Fruit fly (Drosophila melanogaster): ENCODE measurements around the gene Tm2.

Tm2 gene

dm6 chr3R:15354019-15354418 is 44.0 kb downstream of the Tm2 start (continued):
- TF ChIP-seq CG15514 (GFP tag; optimal IDR thresholded peaks at IDR 0.05): peak; percentile 4
- no peak for TF ChIP-seq Ssrp (tag; optimal IDR thresholded peaks at IDR 0.05)
- peak; percentile 44 for TF ChIP-seq CG6813 (GFP tag; optimal IDR thresholded peaks at IDR 0.05)
- TF ChIP-seq ATbp (GFP tag; optimal IDR thresholded peaks at IDR 0.05): peak; percentile 44
- no peak for TF ChIP-seq hbn (GFP tag; IDR thresholded peaks at IDR 0.05; ENCODE audit: partially characterized antibody)
- TF ChIP-seq ap (GFP tag; IDR thresholded peaks at IDR 0.05): no peak
- TF ChIP-seq Fer1 (GFP tag; optimal IDR thresholded peaks at IDR 0.05): peak; percentile 34
- peak; percentile 3 for TF ChIP-seq CG9727 (GFP tag; optimal IDR thresholded peaks at IDR 0.05)

- TF ChIP-seq lov (optimal IDR thresholded peaks at IDR 0.05) (no peak), lov (GFP tag; IDR thresholded peaks at IDR 0.05) (0 out of 3 replicates have a peak, but pooled peaks have one; percentile 22), NFAT (GFP tag; IDR thresholded peaks at IDR 0.05) (no peak), amos (GFP tag; IDR thresholded peaks at IDR 0.05; ENCODE audit: partially characterized antibody) (0 out of 2 replicates have a peak, but pooled peaks have one; percentile 5)
These were observed 46.2 kb downstream of the Tm2 start for dm6 chr3R:15356152-15356551.

dm6 chr3R:15356645-15357431 is 46.8 kb downstream of the Tm2 start, which contains the start of the genes Atg4b and Hibch:
Gene Atg4b, minus strand, starts transcription at chr3R:15356924.
Gene Hibch, plus strand, starts transcription at chr3R:15357229.
- TF ChIP-seq CG30403 (GFP tag; optimal IDR thresholded peaks at IDR 0.05): peak; percentile 91
- no peak for TF ChIP-seq bowl (GFP tag; IDR thresholded peaks at IDR 0.05)
- TF ChIP-seq inv (GFP tag; IDR thresholded peaks at IDR 0.05; ENCODE audit: partially characterized antibody): no peak
- no peak for TF ChIP-seq hb (GFP tag; IDR thresholded peaks at IDR 0.05; ENCODE audit: partially characterized antibody)
- TF ChIP-seq CG12659 (GFP tag; optimal IDR thresholded peaks at IDR 0.05): peak; percentile 94
- peak; percentile 84 for TF ChIP-seq gcm (GFP tag; optimal IDR thresholded peaks at IDR 0.05)
- TF ChIP-seq stwl (tag; optimal IDR thresholded peaks at IDR 0.05): peak; percentile 51
- no peak for TF ChIP-seq CG4360 (GFP tag; IDR thresholded peaks at IDR 0.05)
- TF ChIP-seq fd102C (GFP tag; optimal IDR thresholded peaks at IDR 0.05): no peak
- TF ChIP-seq CG17385 (GFP tag; optimal IDR thresholded peaks at IDR 0.05): peak; percentile 64
- peak; percentile 73; the same call in 2 of the 3 replicates for TF ChIP-seq H15 (GFP tag; IDR thresholded peaks at IDR 0.05)
- TF ChIP-seq CG30431 (GFP tag; optimal IDR thresholded peaks at IDR 0.05): peak; percentile 70
- TF ChIP-seq CG17829 (tag; optimal IDR thresholded peaks at IDR 0.05): peak; percentile 91
- peak in 1 of 3 experiments; percentile 57 for TF ChIP-seq Stat92E (GFP tag; optimal IDR thresholded peaks at IDR 0.05)
- TF ChIP-seq Abd-B (GFP tag; optimal IDR thresholded peaks at IDR 0.05): no peak
- peak; percentile 85 for TF ChIP-seq CG10147 (GFP tag; optimal IDR thresholded peaks at IDR 0.05)
- peak; percentile 56; the same call in 1 of the 2 replicates for TF ChIP-seq CG5953 (GFP tag; IDR thresholded peaks at IDR 0.05)
- TF ChIP-seq CG6689 (GFP tag; IDR thresholded peaks at IDR 0.05): peak; percentile 94
- no peak for TF ChIP-seq CG12769 (tag; optimal IDR thresholded peaks at IDR 0.05)
- peak; percentile 91 for TF ChIP-seq slbo (GFP tag; IDR thresholded peaks at IDR 0.05)
- TF ChIP-seq nmo (GFP tag; optimal IDR thresholded peaks at IDR 0.05): peak; percentile 79
- TF ChIP-seq wek (GFP tag; optimal IDR thresholded peaks at IDR 0.05): peak; percentile 79
- TF ChIP-seq CG6791 (GFP tag; IDR thresholded peaks at IDR 0.05; ENCODE audit: partially characterized antibody): no peak
- TF ChIP-seq Mes4 (GFP tag; optimal IDR thresholded peaks at IDR 0.05): no peak
- 0 out of 2 replicates have a peak, but pooled peaks have one; percentile 26 for TF ChIP-seq sens-2 (GFP tag; IDR thresholded peaks at IDR 0.05)
- TF ChIP-seq ken (GFP tag; IDR thresholded peaks at IDR 0.05): peak; percentile 78; the same call in 2 of the 3 replicates
- TF ChIP-seq CG30020 (tag; optimal IDR thresholded peaks at IDR 0.05): peak; percentile 79
- peak; percentile 70 for TF ChIP-seq CG6254 (GFP tag; optimal IDR thresholded peaks at IDR 0.05)
- peak; percentile 70 for TF ChIP-seq CG6765 (GFP tag; optimal IDR thresholded peaks at IDR 0.05)
- TF ChIP-seq CG9215 (GFP tag; IDR thresholded peaks at IDR 0.05): peak; percentile 86
- no peak for TF ChIP-seq hkb (optimal IDR thresholded peaks at IDR 0.05)
- peak; percentile 57; the same call in 1 of the 2 replicates for TF ChIP-seq hkb (GFP tag; IDR thresholded peaks at IDR 0.05)
- TF ChIP-seq CG11723 (GFP tag; optimal IDR thresholded peaks at IDR 0.05): peak; percentile 67
